Worm (Caenorhabditis elegans) whole organism, L1 larva: ENCODE measurements around the gene cpt-5.

ENCODE experiments used
- C16A3.4 ChIP-seq: fragments of 150-350 bp; optimal IDR thresholded peaks from 2 replicates; lab custom pipeline; 2014; ENCODE audit warnings: missing biosample characterization, missing genetic modification characterization
- C34B4.2 ChIP-seq: sonication (generic microtip); optimal IDR thresholded peaks from 2 replicates; lab custom pipeline; 2017; ENCODE audit warnings: mild to moderate bottlenecking, missing genetic modification characterization, missing compliant biosample characterization
- Y116A8C.19 ChIP-seq: sonication (generic microtip); optimal IDR thresholded peaks from 2 replicates; lab custom pipeline; 2016; ENCODE audit warnings: missing compliant biosample characterization, missing genetic modification characterization, borderline replicate concordance
- ceh-63 ChIP-seq: fragments of 200-800 bp; sonication (Bioruptor generic); optimal IDR thresholded peaks from 2 replicates; lab custom pipeline; 2018; ENCODE audit warnings: mild to moderate bottlenecking, missing genetic modification characterization, missing compliant biosample characterization
- ceh-8 ChIP-seq: fragments of 200-800 bp; sonication (Bioruptor generic); optimal IDR thresholded peaks from 2 replicates; lab custom pipeline; 2018; ENCODE audit warnings: mild to moderate bottlenecking, missing genetic modification characterization, moderate library complexity, missing compliant biosample characterization
- ceh-88 ChIP-seq: fragments of 200-800 bp; sonication (Bioruptor generic); IDR thresholded peaks from 2 replicates; pipeline ENCODE4 v1.3.6; 2022; ENCODE audit warnings: missing genetic modification characterization, missing compliant biosample characterization
- ces-1 ChIP-seq: fragments of 150-350 bp; optimal IDR thresholded peaks from 2 replicates; lab custom pipeline; 2014; ENCODE audit warnings: missing biosample characterization, missing genetic modification reagents, missing genetic modification characterization
- dsc-1 ChIP-seq: sonication (generic microtip); optimal IDR thresholded peaks from 2 replicates; lab custom pipeline; 2016; ENCODE audit warnings: mild to moderate bottlenecking, missing genetic modification characterization, missing compliant biosample characterization
- efl-1 ChIP-seq, 4 experiments: fragments of 150-350 bp; optimal IDR thresholded peaks in 3 of 4; peaks in 1 of 4; 1 replicate in 1 of 4; 2 replicates in 3 of 4; lab custom pipeline; 2014; ENCODE audit warnings: missing biosample characterization in 2 of 4, missing genetic modification characterization in 2 of 4, missing genetic modification reagents in 2 of 4
- efl-3 ChIP-seq: fragments of 200-800 bp; sonication (Bioruptor generic); optimal IDR thresholded peaks from 2 replicates; lab custom pipeline; 2018; ENCODE audit warnings: mild to moderate bottlenecking, missing genetic modification characterization, missing compliant biosample characterization
- egl-13 ChIP-seq: sonication (generic microtip); optimal IDR thresholded peaks from 2 replicates; lab custom pipeline; 2016; ENCODE audit warnings: missing genotype, missing genetic modification reagents, missing genetic modification characterization, missing compliant biosample characterization
- egl-27 ChIP-seq, 2 experiments: fragments of 150-350 bp in 1 of 2; sonication (generic microtip); optimal IDR thresholded peaks; 3 replicates each; lab custom pipeline; 2017 to 2018; ENCODE audit warnings: missing biosample characterization in 2 of 2, missing genetic modification characterization in 2 of 2, missing genetic modification reagents in 2 of 2
- fkh-10 ChIP-seq: sonication (generic microtip); optimal IDR thresholded peaks from 2 replicates; lab custom pipeline; 2017; ENCODE audit warnings: missing biosample characterization, missing genetic modification reagents, missing genetic modification characterization
- fos-1 ChIP-seq: fragments of 150-350 bp; optimal IDR thresholded peaks from 2 replicates; lab custom pipeline; 2014; ENCODE audit warnings: missing biosample characterization, missing genetic modification characterization
- hlh-17 ChIP-seq: fragments of 200-800 bp; sonication (Bioruptor generic); optimal IDR thresholded peaks from 2 replicates; lab custom pipeline; 2018; ENCODE audit warnings: missing genetic modification characterization, mild to moderate bottlenecking, missing compliant biosample characterization, moderate library complexity, borderline replicate concordance
- hlh-4 ChIP-seq: sonication (generic microtip); optimal IDR thresholded peaks from 2 replicates; lab custom pipeline; 2016; ENCODE audit warnings: mild to moderate bottlenecking, missing genetic modification characterization, missing compliant biosample characterization
- hpl-2 ChIP-seq: fragments of 150-350 bp; optimal IDR thresholded peaks from 2 replicates; lab custom pipeline; 2014; ENCODE audit warnings: missing biosample characterization, missing genetic modification reagents, missing genetic modification characterization
- irx-1 ChIP-seq: sonication (generic microtip); optimal IDR thresholded peaks from 2 replicates; lab custom pipeline; 2016; ENCODE audit warnings: missing genetic modification characterization, missing compliant biosample characterization
- isw-1 ChIP-seq: fragments of 200-800 bp; sonication (Bioruptor generic); IDR thresholded peaks from 2 replicates; pipeline ENCODE4 v1.3.6; 2022; ENCODE audit warnings: missing genetic modification characterization, missing compliant biosample characterization
- jun-1 ChIP-seq: fragments of 150-350 bp; optimal IDR thresholded peaks from 2 replicates; lab custom pipeline; 2014; ENCODE audit warnings: missing biosample characterization, missing genetic modification reagents, missing genetic modification characterization
- lin-15B ChIP-seq: fragments of 150-350 bp; sonication (generic microtip); optimal IDR thresholded peaks from 3 replicates; lab custom pipeline; 2014; ENCODE audit warnings: missing biosample characterization, missing genetic modification characterization
- lin-35 ChIP-seq, 2 experiments: fragments of 150-350 bp; optimal IDR thresholded peaks; 2 replicates each; lab custom pipeline; 2014; ENCODE audit warnings: missing biosample characterization in 2 of 2, missing genetic modification characterization in 2 of 2, missing genetic modification reagents in 2 of 2
- lin-39 ChIP-seq: fragments of 150-350 bp; optimal IDR thresholded peaks from 2 replicates; lab custom pipeline; 2014; ENCODE audit warnings: missing biosample characterization, missing genetic modification reagents, missing genetic modification characterization
- lir-3 ChIP-seq: sonication (generic microtip); optimal IDR thresholded peaks from 2 replicates; lab custom pipeline; 2016; ENCODE audit warnings: mild to moderate bottlenecking, missing genetic modification characterization, moderate library complexity, missing compliant biosample characterization; ENCODE audit not compliant: poor library complexity
- lsy-2 ChIP-seq, 2 experiments: fragments of 150-350 bp; optimal IDR thresholded peaks; 2 replicates each; lab custom pipeline; 2014; ENCODE audit warnings: missing biosample characterization in 2 of 2, missing genetic modification characterization in 2 of 2
- mab-9 ChIP-seq: fragments of 200-800 bp; sonication (Bioruptor generic); IDR thresholded peaks from 2 replicates; pipeline ENCODE4 v1.3.6; 2022; ENCODE audit warnings: missing genetic modification reagents, missing genetic modification characterization, missing compliant biosample characterization
- mdl-1 ChIP-seq, 2 experiments: fragments of 150-350 bp; optimal IDR thresholded peaks; 2 replicates each; lab custom pipeline; 2014 to 2017; ENCODE audit warnings: missing biosample characterization in 2 of 2, missing genetic modification characterization in 2 of 2, inconsistent platforms in 1 of 2
- mef-2 ChIP-seq: fragments of 150-350 bp; optimal IDR thresholded peaks from 2 replicates; lab custom pipeline; 2014; ENCODE audit warnings: missing biosample characterization, missing genetic modification characterization
- nhr-11 ChIP-seq: fragments of 150-350 bp; optimal IDR thresholded peaks from 2 replicates; lab custom pipeline; 2014; ENCODE audit warnings: missing biosample characterization, missing genetic modification characterization
- nhr-12 ChIP-seq: sonication (generic microtip); optimal IDR thresholded peaks from 2 replicates; lab custom pipeline; 2017; ENCODE audit warnings: missing biosample characterization, missing genetic modification characterization
- nhr-19 ChIP-seq: fragments of 200-800 bp; sonication (Bioruptor generic); conservative IDR thresholded peaks from 2 replicates; pipeline ENCODE4 v1.3.6; 2022; ENCODE audit warnings: missing genetic modification characterization, missing compliant biosample characterization
- nhr-237 ChIP-seq: fragments of 150-350 bp; optimal IDR thresholded peaks from 2 replicates; lab custom pipeline; 2014; ENCODE audit warnings: missing biosample characterization, missing genetic modification characterization
- nhr-28 ChIP-seq: fragments of 150-350 bp; optimal IDR thresholded peaks from 2 replicates; lab custom pipeline; 2014; ENCODE audit warnings: missing biosample characterization, missing genetic modification characterization
- nhr-47 ChIP-seq: sonication (generic microtip); optimal IDR thresholded peaks from 2 replicates; lab custom pipeline; 2016; ENCODE audit warnings: mild to moderate bottlenecking, missing genetic modification characterization, moderate library complexity, missing compliant biosample characterization
- nhr-71 ChIP-seq: sonication (generic microtip); optimal IDR thresholded peaks from 2 replicates; lab custom pipeline; 2016; ENCODE audit warnings: mild to moderate bottlenecking, missing genetic modification characterization, moderate library complexity, missing compliant biosample characterization
- nhr-76 ChIP-seq: sonication (generic microtip); optimal IDR thresholded peaks from 2 replicates; lab custom pipeline; 2017; ENCODE audit warnings: missing biosample characterization, missing genetic modification characterization
- nhr-77 ChIP-seq: fragments of 150-350 bp; optimal IDR thresholded peaks from 2 replicates; lab custom pipeline; 2014; ENCODE audit warnings: missing biosample characterization, missing genetic modification characterization
- nhr-85 ChIP-seq: sonication (generic microtip); peaks from one replicate; lab custom pipeline; 2016; ENCODE audit warnings: missing genetic modification characterization, inconsistent platforms, missing compliant biosample characterization
- pag-3 ChIP-seq: sonication (generic microtip); optimal IDR thresholded peaks from 2 replicates; lab custom pipeline; 2017; ENCODE audit warnings: missing genetic modification characterization, mild to moderate bottlenecking, missing compliant biosample characterization, antibody characterized with exemption, borderline replicate concordance; ENCODE audit not compliant: insufficient read depth
- pax-3 ChIP-seq: fragments of 200-800 bp; sonication (Bioruptor generic); optimal IDR thresholded peaks from 2 replicates; lab custom pipeline; 2018; ENCODE audit warnings: mild to moderate bottlenecking, missing genetic modification characterization, moderate library complexity, missing compliant biosample characterization
- rnt-1 ChIP-seq: sonication (generic microtip); optimal IDR thresholded peaks from 2 replicates; lab custom pipeline; 2016; ENCODE audit warnings: mild to moderate bottlenecking, missing genetic modification characterization, moderate library complexity, missing compliant biosample characterization
- snpc-4 ChIP-seq: fragments of 150-350 bp; optimal IDR thresholded peaks from 2 replicates; lab custom pipeline; 2014; ENCODE audit warnings: missing biosample characterization, missing genetic modification characterization
- snu-23 ChIP-seq: sonication (generic microtip); optimal IDR thresholded peaks from 2 replicates; lab custom pipeline; 2016; ENCODE audit warnings: missing genetic modification characterization, missing compliant biosample characterization
- sox-4 ChIP-seq: sonication (generic microtip); optimal IDR thresholded peaks from 2 replicates; lab custom pipeline; 2016; ENCODE audit warnings: missing genetic modification characterization, missing compliant biosample characterization
- tbx-2 ChIP-seq: sonication (generic microtip); optimal IDR thresholded peaks from 2 replicates; lab custom pipeline; 2016; ENCODE audit warnings: missing genetic modification characterization, missing compliant biosample characterization
- tlp-1 ChIP-seq: fragments of 150-350 bp; optimal IDR thresholded peaks from 2 replicates; lab custom pipeline; 2014; ENCODE audit warnings: missing biosample characterization, missing genetic modification characterization
- unc-130 ChIP-seq: fragments of 150-350 bp; optimal IDR thresholded peaks from 2 replicates; lab custom pipeline; 2017; ENCODE audit warnings: missing biosample characterization, missing genetic modification characterization, inconsistent platforms
- unc-86 ChIP-seq: sonication (generic microtip); optimal IDR thresholded peaks from 2 replicates; lab custom pipeline; 2016; ENCODE audit warnings: missing genetic modification characterization, missing compliant biosample characterization
- zag-1 ChIP-seq: fragments of 150-350 bp; optimal IDR thresholded peaks from 2 replicates; lab custom pipeline; 2014; ENCODE audit warnings: missing biosample characterization, missing genetic modification characterization
- ztf-11 ChIP-seq, 2 experiments: sonication (generic microtip); optimal IDR thresholded peaks; 2 replicates each; lab custom pipeline; 2016 to 2017; ENCODE audit warnings: missing genetic modification characterization in 2 of 2, missing biosample characterization in 1 of 2, missing compliant biosample characterization in 1 of 2

Gene cpt-5

DNA sequence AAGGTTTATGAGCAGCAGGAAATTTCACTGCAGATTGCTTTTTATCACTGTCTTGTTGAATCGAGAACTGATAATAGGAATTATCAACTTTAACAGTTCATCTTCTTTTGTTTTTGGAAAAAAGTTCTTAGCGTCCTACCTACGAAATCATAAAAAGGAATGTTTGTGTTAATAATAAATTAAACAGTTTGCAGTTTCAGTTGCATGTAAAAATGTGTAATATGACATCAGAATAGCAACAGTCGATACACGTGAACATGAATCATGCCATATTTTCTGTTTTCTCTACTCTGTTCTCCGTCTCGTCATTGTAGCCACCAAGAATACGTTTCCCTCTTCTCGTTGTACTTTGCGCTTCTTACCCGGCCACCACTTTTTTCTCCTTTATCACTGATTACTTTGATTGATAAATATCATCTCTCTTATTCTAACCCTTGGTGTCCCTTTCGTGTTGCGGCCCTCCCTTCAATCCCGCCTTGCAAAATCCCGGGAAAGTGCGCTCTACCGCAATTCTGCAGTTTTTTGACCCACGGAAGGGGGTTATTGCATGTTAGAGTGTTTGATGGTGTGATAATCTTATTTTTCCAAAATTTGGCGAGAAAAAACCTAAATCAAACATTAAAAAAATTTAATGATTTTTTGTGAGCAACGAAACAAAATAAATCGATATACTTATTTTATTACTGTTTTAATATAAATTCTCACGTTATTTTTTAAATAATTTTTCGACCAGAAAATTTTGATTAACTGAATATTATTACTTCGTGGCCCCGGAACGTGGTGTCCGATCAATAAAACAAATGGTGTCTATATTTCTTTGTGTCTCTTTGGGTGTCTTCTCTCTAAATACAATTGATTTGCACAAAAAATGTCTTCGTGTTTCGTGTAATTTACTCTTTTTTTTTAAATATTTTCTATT is 19.7 kb downstream of the cpt-5 start, which contains the start of gene sptl-3:
TSS of gene sptl-3 (plus strand) at position 869 of the 919 bp plus-strand sequence.
- TF ChIP-seq nhr-85 (tag; lab: Kevin White, UChicago) (peak; percentile 77), snu-23 (GFP tag; lab: Kevin White, UChicago) (peak; percentile 65), jun-1 (tag; lab: Kevin White, UChicago) (no peak), hpl-2 (GFP tag; lab: Kevin White, UChicago) (no peak), nhr-71 (tag; lab: Kevin White, UChicago) (peak; percentile 75), dsc-1 (tag; lab: Kevin White, UChicago) (no peak), nhr-77 (tag; lab: Kevin White, UChicago) (no peak), nhr-12 (tag; lab: Kevin White, UChicago) (no peak), pax-3 (no peak), hlh-4 (tag; lab: Kevin White, UChicago) (no peak), Y116A8C.19 (tag; lab: Kevin White, UChicago) (no peak), ztf-11 (tag; optimal IDR thresholded peaks at IDR 0.05; lab: Kevin White, UChicago) (no peak), nhr-11 (tag; lab: Kevin White, UChicago) (no peak), lsy-2 (tag; optimal IDR thresholded peaks at IDR 0.05; lab: Kevin White, UChicago) (peak in 1 of 2 experiments; percentile 42), nhr-19 (GFP tag; lab: Robert Waterston, UW) (peak; percentile 53), rnt-1 (tag; lab: Kevin White, UChicago) (peak; percentile 43), nhr-47 (tag; lab: Kevin White, UChicago) (no peak), efl-1 (optimal IDR thresholded peaks at IDR 0.05; lab: Kevin White, UChicago) (peak; percentile 4 to 22), efl-1 (GFP tag; optimal IDR thresholded peaks at IDR 0.05 in 1 of 2; lab: Kevin White, UChicago) (peak; percentile 10 to 88), irx-1 (tag; lab: Kevin White, UChicago) (no peak), C34B4.2 (tag; lab: Kevin White, UChicago) (no peak), nhr-28 (tag; lab: Kevin White, UChicago) (no peak), snpc-4 (tag; lab: Kevin White, UChicago) (no peak), isw-1 (GFP tag; lab: Robert Waterston, UW) (no peak), ceh-63 (GFP tag; lab: Kevin White, UChicago) (no peak), nhr-76 (tag; lab: Kevin White, UChicago) (no peak), ces-1 (GFP tag; lab: Kevin White, UChicago) (no peak), egl-13 (no peak), lin-35 (GFP tag; optimal IDR thresholded peaks at IDR 0.05; lab: Kevin White, UChicago) (peak; percentile 23 to 57), mab-9 (GFP tag; lab: Robert Waterston, UW) (no peak), fkh-10 (GFP tag; lab: Kevin White, UChicago) (no peak), tlp-1 (tag; lab: Kevin White, UChicago) (no peak), fos-1 (tag; lab: Kevin White, UChicago) (no peak), efl-3 (no peak), C16A3.4 (tag; lab: Kevin White, UChicago) (peak; percentile 20), mef-2 (no peak), pag-3 (tag; lab: Kevin White, UChicago) (no peak), lin-39 (tag; lab: Kevin White, UChicago) (no peak), hlh-17 (GFP tag; lab: Kevin White, UChicago) (no peak), sox-4 (no peak), nhr-237 (tag; lab: Kevin White, UChicago) (no peak), egl-27 (tag; optimal IDR thresholded peaks at IDR 0.05; lab: Kevin White, UChicago) (no peak), tbx-2 (tag; lab: Kevin White, UChicago) (peak; percentile 44), lin-15B (no peak), ceh-88 (GFP tag; lab: Robert Waterston, UW) (no peak), mdl-1 (tag; optimal IDR thresholded peaks at IDR 0.05; lab: Kevin White, UChicago) (peak in 1 of 2 experiments; percentile 61), ceh-8 (no peak), zag-1 (tag; lab: Kevin White, UChicago) (no peak), unc-86 (tag; lab: Kevin White, UChicago) (no peak), lir-3 (no peak), unc-130 (tag; lab: Kevin White, UChicago) (no peak)
